Fruit fly (Drosophila melanogaster) whole organism, embryonic: ENCODE measurements around the gene nan.

ENCODE experiments used
- Asciz ChIP-seq: fragments of 200-800 bp; sonication (Bioruptor generic); optimal IDR thresholded peaks from 2 replicates; lab custom pipeline; 2017; ENCODE audit warnings: missing biosample characterization, mild to moderate bottlenecking, missing genetic modification characterization, missing genetic modification reagents
- Blimp-1 ChIP-seq: fragments of 200-800 bp; sonication (Bioruptor generic); optimal IDR thresholded peaks from 3 replicates; lab custom pipeline; 2018; ENCODE audit warnings: missing biosample characterization, missing genetic modification characterization, mild to moderate bottlenecking, moderate library complexity, missing genetic modification reagents
- CG10147 ChIP-seq: fragments of 200-800 bp; sonication (Bioruptor generic); optimal IDR thresholded peaks from 2 replicates; lab custom pipeline; 2019; ENCODE audit warnings: missing biosample characterization, mild to moderate bottlenecking, missing genetic modification characterization, moderate library complexity
- CG10209 ChIP-seq: fragments of 200-800 bp; sonication (Bioruptor generic); optimal IDR thresholded peaks from 3 replicates; lab custom pipeline; 2017; ENCODE audit warnings: missing biosample characterization, mild to moderate bottlenecking, missing genetic modification characterization, missing genetic modification reagents
- CG11723 ChIP-seq: fragments of 200-800 bp; sonication (Bioruptor generic); optimal IDR thresholded peaks from 2 replicates; lab custom pipeline; 2017; ENCODE audit warnings: missing biosample characterization, mild to moderate bottlenecking, missing genetic modification characterization
- CG12104 ChIP-seq: fragments of 200-800 bp; sonication (Bioruptor generic); optimal IDR thresholded peaks from 3 replicates; lab custom pipeline; 2016; ENCODE audit warnings: missing biosample characterization, missing genetic modification characterization
- CG12391 ChIP-seq: fragments of 200-800 bp; sonication (Bioruptor generic); optimal IDR thresholded peaks from 3 replicates; lab custom pipeline; 2018; ENCODE audit warnings: missing biosample characterization, mild to moderate bottlenecking, missing genetic modification characterization, moderate library complexity
- CG13123 ChIP-seq: fragments of 200-800 bp; sonication (Bioruptor generic); optimal IDR thresholded peaks from 2 replicates; lab custom pipeline; 2016; ENCODE audit warnings: missing biosample characterization, missing genetic modification characterization
- CG13424 ChIP-seq: fragments of 200-800 bp; sonication (Bioruptor generic); optimal IDR thresholded peaks from 2 replicates; lab custom pipeline; 2019; ENCODE audit warnings: missing biosample characterization, mild to moderate bottlenecking, missing genetic modification characterization, moderate library complexity
- CG13775 ChIP-seq: fragments of 200-800 bp; sonication (Bioruptor generic); optimal IDR thresholded peaks from 3 replicates; lab custom pipeline; 2017; ENCODE audit warnings: missing biosample characterization, mild to moderate bottlenecking, missing genetic modification characterization
- CG1529 ChIP-seq: fragments of 200-800 bp; sonication (Bioruptor generic); optimal IDR thresholded peaks from 3 replicates; lab custom pipeline; 2018; ENCODE audit warnings: missing biosample characterization, missing genetic modification characterization
- CG17361 ChIP-seq: fragments of 200-800 bp; sonication (Bioruptor generic); IDR thresholded peaks from 3 replicates; pipeline ENCODE4 v1.3.6; 2022; ENCODE audit warnings: missing biosample characterization, missing genetic modification characterization
- CG17385 ChIP-seq: fragments of 200-800 bp; sonication (Bioruptor generic); optimal IDR thresholded peaks from 3 replicates; lab custom pipeline; 2018; ENCODE audit warnings: missing biosample characterization, mild to moderate bottlenecking, missing genetic modification characterization
- CG17829 ChIP-seq: fragments of 200-800 bp; optimal IDR thresholded peaks from 2 replicates; lab custom pipeline; 2019; ENCODE audit warnings: missing biosample characterization, mild to moderate bottlenecking, missing genetic modification characterization, moderate library complexity
- CG18764 ChIP-seq: fragments of 200-800 bp; sonication (Bioruptor generic); optimal IDR thresholded peaks from 3 replicates; lab custom pipeline; 2016; ENCODE audit warnings: missing biosample characterization, missing genetic modification characterization
- CG2678 ChIP-seq: fragments of 200-800 bp; sonication (Bioruptor generic); optimal IDR thresholded peaks from 3 replicates; lab custom pipeline; 2019; ENCODE audit warnings: missing biosample characterization, mild to moderate bottlenecking, missing genetic modification characterization, moderate library complexity
- CG2875 ChIP-seq: fragments of 200-800 bp; sonication (Bioruptor generic); optimal IDR thresholded peaks from 2 replicates; lab custom pipeline; 2017; ENCODE audit warnings: missing biosample characterization, mild to moderate bottlenecking, missing genetic modification characterization, missing genetic modification reagents
- CG3407 ChIP-seq: fragments of 200-800 bp; sonication (Bioruptor generic); optimal IDR thresholded peaks from 2 replicates; lab custom pipeline; 2018; ENCODE audit warnings: missing biosample characterization, mild to moderate bottlenecking, missing genetic modification characterization
- CG3995 ChIP-seq: fragments of 200-800 bp; sonication (Bioruptor generic); optimal IDR thresholded peaks from 3 replicates; lab custom pipeline; 2016; ENCODE audit warnings: missing biosample characterization, missing genetic modification characterization
- CG6854 ChIP-seq: fragments of 200-800 bp; sonication (Bioruptor generic); optimal IDR thresholded peaks from 3 replicates; lab custom pipeline; 2017; ENCODE audit warnings: missing biosample characterization, mild to moderate bottlenecking, missing genetic modification characterization
- CG7839 ChIP-seq: fragments of 200-800 bp; sonication (Bioruptor generic); optimal IDR thresholded peaks from 3 replicates; lab custom pipeline; 2018; ENCODE audit warnings: missing biosample characterization, mild to moderate bottlenecking, missing genetic modification characterization, moderate library complexity
- CG8924 ChIP-seq: fragments of 200-800 bp; optimal IDR thresholded peaks from 3 replicates; lab custom pipeline; 2019; ENCODE audit warnings: missing biosample characterization, mild to moderate bottlenecking, missing genetic modification characterization, moderate library complexity
- CG9727 ChIP-seq: fragments of 200-800 bp; sonication (Bioruptor generic); optimal IDR thresholded peaks from 3 replicates; lab custom pipeline; 2017; ENCODE audit warnings: missing biosample characterization, mild to moderate bottlenecking, missing genetic modification characterization
- CoRest ChIP-seq: fragments of 200-800 bp; sonication (Bioruptor generic); optimal IDR thresholded peaks from 3 replicates; lab custom pipeline; 2018; ENCODE audit warnings: missing biosample characterization, mild to moderate bottlenecking, missing genetic modification characterization, moderate library complexity
- D19A ChIP-seq: fragments of 200-800 bp; optimal IDR thresholded peaks from 3 replicates; lab custom pipeline; 2019; ENCODE audit warnings: missing biosample characterization, mild to moderate bottlenecking, missing genetic modification characterization, moderate library complexity
- Eip74EF ChIP-seq, 2 experiments: fragments of 200-800 bp in 1 of 2; fragments of >200 bp in 1 of 2; sonication (Bioruptor generic) in 1 of 2; optimal IDR thresholded peaks; 2 replicates each; lab custom pipeline; 2017 to 2019; ENCODE audit warnings: missing biosample characterization in 2 of 2, missing genetic modification characterization in 2 of 2, mild to moderate bottlenecking in 1 of 2, moderate library complexity in 1 of 2
- Hey ChIP-seq: fragments of 200-800 bp; sonication (Bioruptor generic); optimal IDR thresholded peaks from 3 replicates; lab custom pipeline; 2018; ENCODE audit warnings: missing biosample characterization, mild to moderate bottlenecking, missing genetic modification characterization
- Hr51 ChIP-seq, 2 experiments: fragments of 200-800 bp; sonication (Bioruptor generic); optimal IDR thresholded peaks; 2 replicates in 1 of 2; 3 replicates in 1 of 2; lab custom pipeline; 2016 to 2018; ENCODE audit warnings: missing biosample characterization in 2 of 2, missing genetic modification characterization in 2 of 2, mild to moderate bottlenecking in 1 of 2, moderate library complexity in 1 of 2
- Meics ChIP-seq: fragments of 200-800 bp; sonication (Bioruptor generic); optimal IDR thresholded peaks from 2 replicates; lab custom pipeline; 2017; ENCODE audit warnings: missing biosample characterization, mild to moderate bottlenecking, missing genetic modification characterization
- Nf-YB ChIP-seq: fragments of 200-800 bp; sonication (Bioruptor generic); optimal IDR thresholded peaks from 3 replicates; lab custom pipeline; 2019; ENCODE audit warnings: missing biosample characterization, mild to moderate bottlenecking, missing genetic modification characterization, moderate library complexity
- NfI ChIP-seq: fragments of 200-800 bp; sonication (Bioruptor generic); optimal IDR thresholded peaks from 3 replicates; lab custom pipeline; 2018; ENCODE audit warnings: missing biosample characterization, mild to moderate bottlenecking, missing genetic modification characterization, moderate library complexity
- Xrp1 ChIP-seq: fragments of 200-800 bp; sonication (Bioruptor generic); IDR thresholded peaks from 2 replicates; pipeline ENCODE4 v1.3.6; 2022; ENCODE audit warnings: missing biosample characterization, missing genetic modification characterization
- az2 ChIP-seq: fragments of 200-800 bp; sonication (Bioruptor generic); optimal IDR thresholded peaks from 3 replicates; lab custom pipeline; 2016; ENCODE audit warnings: missing biosample characterization, missing genetic modification characterization
- bcd ChIP-seq: fragments of 200-800 bp; sonication (Bioruptor generic); optimal IDR thresholded peaks from 2 replicates; lab custom pipeline; 2017; ENCODE audit warnings: missing biosample characterization, mild to moderate bottlenecking, missing genetic modification characterization
- bsh ChIP-seq, 2 experiments: fragments of 200-800 bp; sonication (Bioruptor generic); optimal IDR thresholded peaks; 2 replicates each; lab custom pipeline; 2017 to 2018; ENCODE audit warnings: mild to moderate bottlenecking in 2 of 2, missing biosample characterization in 2 of 2, missing genetic modification characterization in 2 of 2, moderate library complexity in 1 of 2
- dpn ChIP-seq, 2 experiments: fragments of 200-800 bp; sonication (Bioruptor generic); optimal IDR thresholded peaks; 3 replicates each; lab custom pipeline; 2016; ENCODE audit warnings: missing biosample characterization in 2 of 2, missing genetic modification characterization in 2 of 2
- eve ChIP-seq, 2 experiments: fragments of >200 bp; optimal IDR thresholded peaks; 2 replicates each; lab custom pipeline; 2017; ENCODE audit warnings: missing biosample characterization in 2 of 2, missing genetic modification characterization in 2 of 2
- fd96Cb ChIP-seq: fragments of 200-800 bp; sonication (Bioruptor generic); optimal IDR thresholded peaks from 2 replicates; lab custom pipeline; 2018; ENCODE audit warnings: missing biosample characterization, mild to moderate bottlenecking, missing genetic modification characterization, moderate library complexity
- lab ChIP-seq: fragments of 200-800 bp; sonication (Bioruptor generic); optimal IDR thresholded peaks from 3 replicates; lab custom pipeline; 2017; ENCODE audit warnings: missing biosample characterization, missing genetic modification characterization, mild to moderate bottlenecking, moderate library complexity, missing genetic modification reagents
- nerfin-2 ChIP-seq: fragments of 200-800 bp; sonication (Bioruptor generic); IDR thresholded peaks from 2 replicates; pipeline ENCODE4 v1.3.6; 2022; ENCODE audit warnings: missing biosample characterization, missing genetic modification characterization; ENCODE audit not compliant: partially characterized antibody
- nom ChIP-seq: fragments of 200-800 bp; sonication (Bioruptor generic); optimal IDR thresholded peaks from 2 replicates; lab custom pipeline; 2017; ENCODE audit warnings: missing biosample characterization, missing genetic modification characterization, mild to moderate bottlenecking, moderate library complexity, missing genetic modification reagents
- odd ChIP-seq: fragments of 200-800 bp; sonication (Bioruptor generic); optimal IDR thresholded peaks from 2 replicates; lab custom pipeline; 2017; ENCODE audit warnings: missing biosample characterization, mild to moderate bottlenecking, missing genetic modification characterization
- org-1 ChIP-seq: fragments of 200-800 bp; sonication (Bioruptor generic); optimal IDR thresholded peaks from 2 replicates; lab custom pipeline; 2017; ENCODE audit warnings: missing biosample characterization, missing genetic modification characterization
- pum ChIP-seq: fragments of 200-800 bp; sonication (Bioruptor generic); optimal IDR thresholded peaks from 2 replicates; lab custom pipeline; 2016; ENCODE audit warnings: missing biosample characterization, missing genetic modification characterization
- sqz ChIP-seq: fragments of 200-800 bp; sonication (Bioruptor generic); optimal IDR thresholded peaks from 3 replicates; lab custom pipeline; 2018; ENCODE audit warnings: missing biosample characterization, mild to moderate bottlenecking, missing genetic modification characterization
- tx ChIP-seq: fragments of 200-800 bp; sonication (Bioruptor generic); optimal IDR thresholded peaks from 2 replicates; lab custom pipeline; 2016; ENCODE audit warnings: missing biosample characterization, missing genetic modification characterization
- usp ChIP-seq: fragments of >200 bp; optimal IDR thresholded peaks from 2 replicates; lab custom pipeline; 2017; ENCODE audit warnings: missing biosample characterization, missing genetic modification characterization

Gene nan

dm6 chr3L:14172174-14172940 is 17.1 kb downstream of the nan start (continued):
- peak; percentile 59 for TF ChIP-seq Hey (tag; lab: Kevin White, UChicago)
- peak; percentile 17 for TF ChIP-seq CG10209
- peak; percentile 11 for TF ChIP-seq CG6854 (GFP tag; lab: Kevin White, UChicago)
- TF ChIP-seq CG2678: peak; percentile 67
- TF ChIP-seq lab (GFP tag; lab: Kevin White, UChicago): peak; percentile 32
- TF ChIP-seq CG12104 (GFP tag; lab: Kevin White, UChicago): no peak
- peak in 1 of 2 experiments; percentile 56 for TF ChIP-seq bsh (GFP tag; optimal IDR thresholded peaks at IDR 0.05; lab: Kevin White, UChicago)
- TF ChIP-seq CG17361 (GFP tag; lab: Robert Waterston, UW): peak; percentile 83
- no peak for TF ChIP-seq CG3995
- peak; percentile 7 for TF ChIP-seq CG18764 (GFP tag; lab: Kevin White, UChicago)
- peak; percentile 63 for TF ChIP-seq CG8924
- peak; percentile 69 for TF ChIP-seq CoRest (tag; lab: Kevin White, UChicago)
- peak; percentile 12 for TF ChIP-seq CG11723 (GFP tag; lab: Kevin White, UChicago)
- TF ChIP-seq Blimp-1 (GFP tag; lab: Kevin White, UChicago): peak; percentile 56
- peak; percentile 26 for TF ChIP-seq az2 (GFP tag; lab: Kevin White, UChicago)
- peak; percentile 44 for TF ChIP-seq CG17829 (tag; lab: Kevin White, UChicago)
- peak; percentile 60 for TF ChIP-seq D19A (tag; lab: Kevin White, UChicago)
- peak; percentile 23 for TF ChIP-seq sqz (GFP tag; lab: Kevin White, UChicago)
- TF ChIP-seq dpn (GFP tag; optimal IDR thresholded peaks at IDR 0.05; lab: Kevin White, UChicago): peak in 1 of 2 experiments; percentile 14
- TF ChIP-seq nom (GFP tag; lab: Kevin White, UChicago): no peak
- TF ChIP-seq bcd (GFP tag; lab: Kevin White, UChicago): peak; percentile 26
- TF ChIP-seq odd: peak; percentile 53
- TF ChIP-seq Eip74EF (GFP tag; optimal IDR thresholded peaks at IDR 0.05; lab: Kevin White, UChicago): peak in 1 of 2 experiments; percentile 26
- TF ChIP-seq usp (GFP tag; lab: Kevin White, UChicago): no peak
- TF ChIP-seq CG3407: peak; percentile 7
- TF ChIP-seq CG12391 (tag; lab: Kevin White, UChicago): peak; percentile 57
- TF ChIP-seq Nf-YB (GFP tag; lab: Kevin White, UChicago): peak; percentile 76
- TF ChIP-seq CG13424: peak; percentile 83
- TF ChIP-seq org-1: peak; percentile 45
- TF ChIP-seq tx (GFP tag; lab: Kevin White, UChicago): no peak
- peak; percentile 58 for TF ChIP-seq CG2875 (GFP tag; lab: Kevin White, UChicago)
- TF ChIP-seq CG9727: peak; percentile 49
- peak; percentile 44 for TF ChIP-seq CG10147 (GFP tag; lab: Kevin White, UChicago)
- peak; percentile 47 for TF ChIP-seq fd96Cb (tag; lab: Kevin White, UChicago)
- TF ChIP-seq nerfin-2: no peak
- peak; percentile 58 for TF ChIP-seq CG7839 (tag; lab: Kevin White, UChicago)
- peak; percentile 8 for TF ChIP-seq NfI (GFP tag; lab: Kevin White, UChicago)
- TF ChIP-seq Asciz (GFP tag; lab: Kevin White, UChicago): peak; percentile 31
- TF ChIP-seq Hr51 (GFP tag; optimal IDR thresholded peaks at IDR 0.05; lab: Kevin White, UChicago): peak in 1 of 2 experiments; percentile 59
- TF ChIP-seq CG13123 (GFP tag; lab: Kevin White, UChicago): no peak
- peak; percentile 8 for TF ChIP-seq pum
- TF ChIP-seq CG17385: peak; percentile 71
- peak in 1 of 2 experiments; percentile 91 for TF ChIP-seq eve (GFP tag; optimal IDR thresholded peaks at IDR 0.05; lab: Kevin White, UChicago)
- TF ChIP-seq CG13775: peak; percentile 0
- peak; percentile 77 for TF ChIP-seq CG1529 (GFP tag; lab: Kevin White, UChicago)
- peak; percentile 47; the same call in 1 of the 2 replicates for TF ChIP-seq Xrp1 (GFP tag; lab: Robert Waterston, UW)
- peak; percentile 4 for TF ChIP-seq Meics (GFP tag; lab: Kevin White, UChicago)
